Worm (Caenorhabditis elegans): ENCODE results near the gene C05D11.8.
A peak's percentile ranks its signal among the peaks of the same experiment; 100 is the strongest.

The C05D11.8 gene

ce11 chrIII:6374947-6375415, 52.1 kb downstream of the C05D11.8 start, which contains the start of the genes rps-13 and nfx-1 (continued):
- no peak for TF ChIP-seq sdz-38 (tag; optimal IDR thresholded peaks at IDR 0.05)
- TF ChIP-seq F23B12.7 (tag; optimal IDR thresholded peaks at IDR 0.05; ENCODE audit: insufficient read depth), result peak; percentile 57
- no peak for TF ChIP-seq madf-10 (tag; optimal IDR thresholded peaks at IDR 0.05)
- TF ChIP-seq hsf-1 (GFP tag; IDR thresholded peaks at IDR 0.05), result no peak
- TF ChIP-seq ceh-40 (GFP tag; IDR thresholded peaks at IDR 0.05), result no peak
- TF ChIP-seq gei-17 (GFP tag; optimal IDR thresholded peaks at IDR 0.05), result no peak
- no peak for TF ChIP-seq sptf-2 (GFP tag; optimal IDR thresholded peaks at IDR 0.05)
- TF ChIP-seq fkh-3 (tag; optimal IDR thresholded peaks at IDR 0.05), result no peak
- no peak for TF ChIP-seq K11D2.4 (GFP tag; IDR thresholded peaks at IDR 0.05)
- TF ChIP-seq hrde-1 (tag; optimal IDR thresholded peaks at IDR 0.05; ENCODE audit: borderline replicate concordance), result no peak
- TF ChIP-seq tbx-9 (tag; optimal IDR thresholded peaks at IDR 0.05; ENCODE audit: borderline replicate concordance), result no peak
- peak; percentile 24 for TF ChIP-seq ztf-18 (tag; optimal IDR thresholded peaks at IDR 0.05)
- TF ChIP-seq F55B11.4 (tag; optimal IDR thresholded peaks at IDR 0.05; ENCODE audit: borderline replicate concordance, insufficient read depth), result no peak
- no peak for TF ChIP-seq sea-2 (GFP tag; IDR thresholded peaks at IDR 0.05)
- peak; percentile 69; the same call in 1 of the 2 replicates for TF ChIP-seq nfyb-1 (GFP tag; IDR thresholded peaks at IDR 0.05)
- peak; percentile 23 for TF ChIP-seq snpc-4 (GFP tag; optimal IDR thresholded peaks at IDR 0.05)
- TF ChIP-seq snpc-4 (tag; optimal IDR thresholded peaks at IDR 0.05), result peak; percentile 15 to 60 (median 42)
- TF ChIP-seq F57C9.4 (tag; optimal IDR thresholded peaks at IDR 0.05), result no peak
- no peak for TF ChIP-seq Y79H2A.3 (GFP tag; conservative IDR thresholded peaks at IDR 0.05)
- TF ChIP-seq bed-2 (GFP tag; IDR thresholded peaks at IDR 0.05), result no peak
- peak in 1 of 3 experiments; percentile 50 for TF ChIP-seq lin-35 (GFP tag; optimal IDR thresholded peaks at IDR 0.05)
- no peak for TF ChIP-seq mes-4 (tag; optimal IDR thresholded peaks at IDR 0.05)
- TF ChIP-seq aptf-3 (GFP tag; IDR thresholded peaks at IDR 0.05), result no peak
- no peak for TF ChIP-seq F22D6.2 (tag; optimal IDR thresholded peaks at IDR 0.05)
- no peak for TF ChIP-seq egrh-3 (GFP tag; IDR thresholded peaks at IDR 0.05)
- TF ChIP-seq xnd-1 (tag; optimal IDR thresholded peaks at IDR 0.05), result peak; percentile 2
- peak; percentile 46 for TF ChIP-seq tbp1 (GFP tag; optimal IDR thresholded peaks at IDR 0.05)
- TF ChIP-seq ccch-3 (GFP tag; optimal IDR thresholded peaks at IDR 0.05), result no peak
- no peak for TF ChIP-seq ztf-22 (GFP tag; optimal IDR thresholded peaks at IDR 0.05)
- no peak for TF ChIP-seq lag-1 (GFP tag; IDR thresholded peaks at IDR 0.05)
- TF ChIP-seq dox-1 (GFP tag; IDR thresholded peaks at IDR 0.05), result 0 out of 2 replicates have a peak, but pooled peaks have one; percentile 8
- no peak for TF ChIP-seq athp-1 (tag; optimal IDR thresholded peaks at IDR 0.05)
- no peak for TF ChIP-seq Y67H2A.10 (GFP tag; conservative IDR thresholded peaks at IDR 0.05)
- no peak for TF ChIP-seq Y53F4B.3 (GFP tag; IDR thresholded peaks at IDR 0.05)
- no peak for TF ChIP-seq him-1 (tag; optimal IDR thresholded peaks at IDR 0.05)
- TF ChIP-seq lin-54 (GFP tag; optimal IDR thresholded peaks at IDR 0.05), result peak; percentile 41
- TF ChIP-seq rec-8 (tag; optimal IDR thresholded peaks at IDR 0.05), result no peak
- peak; percentile 87 for TF ChIP-seq lsl-1 (GFP tag; optimal IDR thresholded peaks at IDR 0.05)
- no peak for TF ChIP-seq madf-3 (GFP tag; IDR thresholded peaks at IDR 0.05)
- TF ChIP-seq ztf-25 (GFP tag; IDR thresholded peaks at IDR 0.05), result no peak
- TF ChIP-seq rpc-1 (optimal IDR thresholded peaks at IDR 0.05), result no peak
- TF ChIP-seq rpc-1 (tag; optimal IDR thresholded peaks at IDR 0.05), result no peak
- TF ChIP-seq unc-130 (GFP tag; optimal IDR thresholded peaks at IDR 0.05), result no peak
- TF ChIP-seq ZK185.1 (tag; optimal IDR thresholded peaks at IDR 0.05; ENCODE audit: poor library complexity, severe bottlenecking), result peak; percentile 71
- peak; percentile 71; the same call in 1 of the 2 replicates for TF ChIP-seq rcor-1 (GFP tag; IDR thresholded peaks at IDR 0.05)
- 0 out of 2 replicates have a peak, but pooled peaks have one; percentile 11 for TF ChIP-seq C17E4.6 (GFP tag; IDR thresholded peaks at IDR 0.05)
- no peak for TF ChIP-seq snpc-3.4 (tag; optimal IDR thresholded peaks at IDR 0.05)
- no peak for TF ChIP-seq let-526 (GFP tag; IDR thresholded peaks at IDR 0.05)
- peak; percentile 53 for TF ChIP-seq D2030.7 (GFP tag; IDR thresholded peaks at IDR 0.05)
